Fruit fly (Drosophila melanogaster): ENCODE results near the gene BORCS6.

Gene BORCS6

dm6 chr3L:591370-591769, 50.7 kb downstream of the BORCS6 start (continued):
- TF ChIP-seq spab (GFP tag; optimal IDR thresholded peaks at IDR 0.05) (no peak), fkh (GFP tag; optimal IDR thresholded peaks at IDR 0.05) (no peak), dsx (GFP tag; optimal IDR thresholded peaks at IDR 0.05; ENCODE audit: poor library complexity, severe bottlenecking) (peak; percentile 45), CG8632 (GFP tag; optimal IDR thresholded peaks at IDR 0.05) (no peak), CG16779 (tag; optimal IDR thresholded peaks at IDR 0.05) (no peak), CG6163 (GFP tag; IDR thresholded peaks at IDR 0.05) (peak; percentile 79), CG3032 (tag; optimal IDR thresholded peaks at IDR 0.05) (peak; percentile 24), CG11902 (GFP tag; optimal IDR thresholded peaks at IDR 0.05) (no peak), Lpt (GFP tag; optimal IDR thresholded peaks at IDR 0.05) (no peak), CG10669 (GFP tag; optimal IDR thresholded peaks at IDR 0.05) (no peak)
